Worm (Caenorhabditis elegans) whole organism, late embryonic: ENCODE results near the gene C14B9.2.

Experiments used
- C08G9.2 ChIP-seq: sonication (generic microtip); optimal IDR thresholded peaks from 2 replicates; lab custom pipeline; 2016; ENCODE audit warnings: mild to moderate bottlenecking, missing genetic modification characterization, moderate library complexity, missing compliant biosample characterization
- K02D7.2 ChIP-seq: sonication (generic microtip); optimal IDR thresholded peaks from 2 replicates; lab custom pipeline; 2017; ENCODE audit warnings: mild to moderate bottlenecking, missing genetic modification characterization, missing compliant biosample characterization
- K09A11.1 ChIP-seq: sonication (generic microtip); optimal IDR thresholded peaks from 2 replicates; lab custom pipeline; 2017; ENCODE audit warnings: antibody characterized with exemption, mild to moderate bottlenecking, missing genetic modification characterization, missing compliant biosample characterization; ENCODE audit not compliant: insufficient read depth
- Y22D7AL.16 ChIP-seq: sonication (generic microtip); optimal IDR thresholded peaks from 2 replicates; lab custom pipeline; 2016; ENCODE audit warnings: missing genetic modification characterization, missing compliant biosample characterization
- ahr-1 ChIP-seq: sonication (generic microtip); optimal IDR thresholded peaks from 2 replicates; lab custom pipeline; 2016; ENCODE audit warnings: missing genetic modification characterization, missing compliant biosample characterization
- ama-1 ChIP-seq: fragments of 150-350 bp; optimal IDR thresholded peaks from 2 replicates; lab custom pipeline; 2014
- ceh-14 ChIP-seq: sonication (generic microtip); optimal IDR thresholded peaks from 2 replicates; lab custom pipeline; 2016; ENCODE audit warnings: missing genotype, missing genetic modification characterization, missing compliant biosample characterization
- ceh-18 ChIP-seq: sonication (generic microtip); optimal IDR thresholded peaks from 2 replicates; lab custom pipeline; 2016; ENCODE audit warnings: missing genetic modification characterization, missing compliant biosample characterization
- ceh-19 ChIP-seq: fragments of 200-800 bp; sonication (Bioruptor generic); optimal IDR thresholded peaks from 2 replicates; lab custom pipeline; 2018; ENCODE audit warnings: mild to moderate bottlenecking, missing genetic modification characterization, missing compliant biosample characterization
- ceh-22 ChIP-seq: sonication (generic microtip); optimal IDR thresholded peaks from 2 replicates; lab custom pipeline; 2017; ENCODE audit warnings: missing biosample characterization, missing genetic modification characterization
- ceh-34 ChIP-seq: sonication (generic microtip); optimal IDR thresholded peaks from 2 replicates; lab custom pipeline; 2016; ENCODE audit warnings: mild to moderate bottlenecking, missing genetic modification characterization, missing compliant biosample characterization
- ceh-48 ChIP-seq: sonication (generic microtip); optimal IDR thresholded peaks from 2 replicates; lab custom pipeline; 2016; ENCODE audit warnings: missing genetic modification characterization, inconsistent platforms, missing compliant biosample characterization
- ceh-6 ChIP-seq: fragments of 200-800 bp; sonication (Bioruptor generic); optimal IDR thresholded peaks from 2 replicates; lab custom pipeline; 2018; ENCODE audit warnings: mild to moderate bottlenecking, missing genetic modification characterization, missing compliant biosample characterization
- ceh-9 ChIP-seq: sonication (generic microtip); optimal IDR thresholded peaks from 2 replicates; lab custom pipeline; 2016; ENCODE audit warnings: mild to moderate bottlenecking, missing genetic modification characterization, inconsistent platforms, missing compliant biosample characterization
- che-1 ChIP-seq: sonication (generic microtip); optimal IDR thresholded peaks from 2 replicates; lab custom pipeline; 2016; ENCODE audit warnings: mild to moderate bottlenecking, missing genetic modification characterization, missing compliant biosample characterization
- elt-2 ChIP-seq: sonication (generic microtip); optimal IDR thresholded peaks from 2 replicates; lab custom pipeline; 2016; ENCODE audit warnings: missing genetic modification reagents, missing genetic modification characterization, missing compliant biosample characterization
- ets-4 ChIP-seq: sonication (generic microtip); optimal IDR thresholded peaks from 2 replicates; lab custom pipeline; 2016; ENCODE audit warnings: missing genetic modification characterization, missing compliant biosample characterization
- fkh-10 ChIP-seq: fragments of 150-350 bp; optimal IDR thresholded peaks from 2 replicates; lab custom pipeline; 2014; ENCODE audit warnings: missing biosample characterization, missing genetic modification reagents, missing genetic modification characterization
- fkh-6 ChIP-seq: sonication (generic microtip); optimal IDR thresholded peaks from 2 replicates; lab custom pipeline; 2016; ENCODE audit warnings: missing genetic modification characterization, missing compliant biosample characterization
- hlh-13 ChIP-seq: fragments of 200-800 bp; sonication (Bioruptor generic); optimal IDR thresholded peaks from 2 replicates; lab custom pipeline; 2018; ENCODE audit warnings: mild to moderate bottlenecking, missing genetic modification characterization, missing compliant biosample characterization
- hlh-15 ChIP-seq: sonication (generic microtip); optimal IDR thresholded peaks from 2 replicates; lab custom pipeline; 2016; ENCODE audit warnings: missing genetic modification characterization, missing compliant biosample characterization
- hlh-6 ChIP-seq: sonication (generic microtip); optimal IDR thresholded peaks from 2 replicates; lab custom pipeline; 2016; ENCODE audit warnings: missing genotype, missing genetic modification characterization, missing compliant biosample characterization
- lim-6 ChIP-seq: sonication (generic microtip); optimal IDR thresholded peaks from 2 replicates; lab custom pipeline; 2016; ENCODE audit warnings: missing genetic modification characterization, missing compliant biosample characterization
- lin-11 ChIP-seq: fragments of 200-800 bp; sonication (Bioruptor generic); optimal IDR thresholded peaks from 2 replicates; lab custom pipeline; 2018; ENCODE audit warnings: mild to moderate bottlenecking, missing genetic modification characterization, missing compliant biosample characterization
- madf-2 ChIP-seq: sonication (generic microtip); optimal IDR thresholded peaks from 2 replicates; lab custom pipeline; 2017; ENCODE audit warnings: missing genetic modification characterization, missing compliant biosample characterization
- nfya-1 ChIP-seq: sonication (generic microtip); optimal IDR thresholded peaks from 2 replicates; lab custom pipeline; 2017; ENCODE audit warnings: missing genetic modification characterization, mild to moderate bottlenecking, missing compliant biosample characterization, antibody characterized with exemption, moderate library complexity
- nhr-11 ChIP-seq: fragments of 150-350 bp; optimal IDR thresholded peaks from 2 replicates; lab custom pipeline; 2014; ENCODE audit warnings: missing biosample characterization, missing genetic modification characterization
- nhr-232 ChIP-seq: sonication (generic microtip); optimal IDR thresholded peaks from 2 replicates; lab custom pipeline; 2016; ENCODE audit warnings: missing genetic modification characterization, missing compliant biosample characterization
- odd-2 ChIP-seq: sonication (generic microtip); optimal IDR thresholded peaks from 2 replicates; lab custom pipeline; 2017; ENCODE audit warnings: antibody characterized with exemption, mild to moderate bottlenecking, missing genetic modification characterization, missing compliant biosample characterization
- pag-3 ChIP-seq: sonication (generic microtip); optimal IDR thresholded peaks from 2 replicates; lab custom pipeline; 2016; ENCODE audit warnings: missing compliant biosample characterization, missing genetic modification characterization, borderline replicate concordance
- pat-9 ChIP-seq: fragments of 200-800 bp; sonication (Bioruptor generic); optimal IDR thresholded peaks from 2 replicates; lab custom pipeline; 2018; ENCODE audit warnings: mild to moderate bottlenecking, missing genetic modification characterization, moderate library complexity, missing compliant biosample characterization
- pha-2 ChIP-seq: sonication (generic microtip); optimal IDR thresholded peaks from 2 replicates; lab custom pipeline; 2017; ENCODE audit warnings: mild to moderate bottlenecking, missing genetic modification characterization, missing compliant biosample characterization
- pqm-1 ChIP-seq: sonication (generic microtip); optimal IDR thresholded peaks from 2 replicates; lab custom pipeline; 2016; ENCODE audit warnings: missing genetic modification characterization, missing compliant biosample characterization
- pros-1 ChIP-seq: fragments of 150-350 bp; optimal IDR thresholded peaks from 2 replicates; lab custom pipeline; 2014; ENCODE audit warnings: missing biosample characterization, missing genetic modification reagents, missing genetic modification characterization
- ref-2 ChIP-seq: sonication (generic microtip); optimal IDR thresholded peaks from 2 replicates; lab custom pipeline; 2016; ENCODE audit warnings: missing genetic modification characterization, missing compliant biosample characterization
- rnt-1 ChIP-seq: sonication (generic microtip); optimal IDR thresholded peaks from 2 replicates; lab custom pipeline; 2016; ENCODE audit warnings: missing genetic modification characterization, missing compliant biosample characterization
- sdc-2 ChIP-seq: sonication (generic microtip); optimal IDR thresholded peaks from 2 replicates; lab custom pipeline; 2016; ENCODE audit warnings: missing genotype, missing genetic modification characterization, missing compliant biosample characterization
- sox-2 ChIP-seq: fragments of 200-800 bp; sonication (Bioruptor generic); IDR thresholded peaks from 2 replicates; pipeline ENCODE4 v1.3.6; 2022; ENCODE audit warnings: missing genetic modification reagents, missing genetic modification characterization, missing compliant biosample characterization
- tbx-2 ChIP-seq: sonication (generic microtip); optimal IDR thresholded peaks from 2 replicates; lab custom pipeline; 2016; ENCODE audit warnings: missing genetic modification characterization, missing compliant biosample characterization
- tbx-7 ChIP-seq: sonication (generic microtip); optimal IDR thresholded peaks from 2 replicates; lab custom pipeline; 2016; ENCODE audit warnings: missing genotype, missing genetic modification characterization, missing compliant biosample characterization
- unc-3 ChIP-seq, 2 experiments: fragments of 200-800 bp in 1 of 2; sonication (Bioruptor generic) in 1 of 2; sonication (generic microtip) in 1 of 2; conservative IDR thresholded peaks in 1 of 2; optimal IDR thresholded peaks in 1 of 2; 2 replicates each; pipeline versions ENCODE4 v1.3.6 to Lab custom; 2016 to 2022; ENCODE audit warnings: missing compliant biosample characterization in 2 of 2, missing genetic modification characterization in 2 of 2, missing genetic modification reagents in 1 of 2
- unc-86 ChIP-seq: sonication (generic microtip); optimal IDR thresholded peaks from 2 replicates; lab custom pipeline; 2016; ENCODE audit warnings: missing genetic modification characterization, missing compliant biosample characterization
- zip-5 ChIP-seq: sonication (generic microtip); optimal IDR thresholded peaks from 2 replicates; lab custom pipeline; 2016; ENCODE audit warnings: missing genetic modification characterization, missing compliant biosample characterization

Gene C14B9.2

DNA sequence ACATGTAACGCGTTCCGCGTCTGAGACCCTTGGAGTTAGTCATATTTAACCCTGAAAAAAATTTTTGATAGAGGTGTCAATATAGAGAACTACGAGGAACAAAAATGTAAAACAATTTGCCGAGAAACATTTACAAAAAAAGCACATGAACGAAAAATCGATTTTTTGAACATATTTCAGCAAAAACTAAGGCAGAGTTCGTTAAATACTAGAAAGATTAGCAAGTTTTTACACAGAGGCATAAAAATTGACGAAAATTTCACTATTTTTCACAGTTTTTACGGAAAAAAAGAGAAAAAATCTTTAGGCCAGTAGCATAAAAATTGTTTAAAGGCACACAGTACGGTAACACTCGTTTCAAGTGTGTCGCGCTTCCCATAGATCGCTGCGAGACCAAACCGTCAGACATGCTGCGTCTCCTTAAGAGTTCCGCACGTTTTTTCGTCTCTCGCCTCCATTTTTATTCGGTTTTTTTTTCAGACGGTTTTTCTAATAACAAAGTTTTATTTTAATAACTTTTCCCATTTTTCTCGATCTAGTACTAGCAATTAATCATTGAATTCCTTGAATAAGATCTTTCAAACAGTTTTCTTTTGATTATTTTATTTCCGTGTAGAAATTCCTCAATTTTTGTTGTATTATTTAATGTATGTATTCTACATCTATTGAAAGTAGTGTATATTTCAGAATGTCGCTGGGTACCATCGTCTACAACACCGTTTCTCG is 3.1 kb upstream of the C14B9.2 start, which contains the start of the genes rpl-21 and C14B9.10 (continued):
- no peak for TF ChIP-seq unc-3 (GFP tag; conservative IDR thresholded peaks at IDR 0.05; lab: Robert Waterston, UW)
- no peak for TF ChIP-seq unc-3 (tag; optimal IDR thresholded peaks at IDR 0.05; lab: Kevin White, UChicago)
- no peak for TF ChIP-seq C08G9.2 (tag; lab: Kevin White, UChicago)
- no peak for TF ChIP-seq nhr-232 (tag; lab: Kevin White, UChicago)
- TF ChIP-seq fkh-6 (tag; lab: Kevin White, UChicago): no peak
- no peak for TF ChIP-seq K02D7.2 (tag; lab: Kevin White, UChicago)
- TF ChIP-seq lim-6: no peak
- no peak for TF ChIP-seq sox-2 (GFP tag; lab: Robert Waterston, UW)
- no peak for TF ChIP-seq ets-4
- no peak for TF ChIP-seq che-1
- TF ChIP-seq ceh-9 (tag; lab: Kevin White, UChicago): no peak
- TF ChIP-seq sdc-2 (tag; lab: Kevin White, UChicago): no peak
- TF ChIP-seq hlh-13 (GFP tag; lab: Kevin White, UChicago): no peak
- TF ChIP-seq unc-86: no peak
- TF ChIP-seq elt-2: peak; percentile 23
- TF ChIP-seq K09A11.1 (tag; lab: Kevin White, UChicago): no peak
- TF ChIP-seq ceh-18 (tag; lab: Kevin White, UChicago): peak; percentile 27
- TF ChIP-seq ceh-19: no peak
- TF ChIP-seq fkh-10 (GFP tag; lab: Kevin White, UChicago): no peak
- no peak for TF ChIP-seq pat-9 (tag; lab: Kevin White, UChicago)
- no peak for TF ChIP-seq hlh-6
- no peak for TF ChIP-seq pros-1 (tag; lab: Kevin White, UChicago)
- no peak for TF ChIP-seq ceh-14 (tag; lab: Kevin White, UChicago)
- no peak for TF ChIP-seq ama-1 (lab: Kevin White, UChicago)
- no peak for TF ChIP-seq ceh-48 (tag; lab: Kevin White, UChicago)
- peak; percentile 92 for TF ChIP-seq nfya-1 (tag; lab: Kevin White, UChicago)
- TF ChIP-seq ref-2 (tag; lab: Kevin White, UChicago): no peak
- no peak for TF ChIP-seq ceh-22
- TF ChIP-seq pag-3 (tag; lab: Kevin White, UChicago): no peak
- no peak for TF ChIP-seq Y22D7AL.16 (tag; lab: Kevin White, UChicago)
- TF ChIP-seq pqm-1: no peak
- TF ChIP-seq lin-11: no peak
- no peak for TF ChIP-seq zip-5 (tag; lab: Kevin White, UChicago)
- no peak for TF ChIP-seq nhr-11
- no peak for TF ChIP-seq ceh-6 (GFP tag; lab: Kevin White, UChicago)
- no peak for TF ChIP-seq tbx-7 (tag; lab: Kevin White, UChicago)
- TF ChIP-seq odd-2 (tag; lab: Kevin White, UChicago): no peak
- TF ChIP-seq rnt-1 (tag; lab: Kevin White, UChicago): no peak
- no peak for TF ChIP-seq ahr-1 (tag; lab: Kevin White, UChicago)
- TF ChIP-seq hlh-15 (tag; lab: Kevin White, UChicago): no peak
- no peak for TF ChIP-seq ceh-34 (tag; lab: Kevin White, UChicago)
- no peak for TF ChIP-seq madf-2

DNA sequence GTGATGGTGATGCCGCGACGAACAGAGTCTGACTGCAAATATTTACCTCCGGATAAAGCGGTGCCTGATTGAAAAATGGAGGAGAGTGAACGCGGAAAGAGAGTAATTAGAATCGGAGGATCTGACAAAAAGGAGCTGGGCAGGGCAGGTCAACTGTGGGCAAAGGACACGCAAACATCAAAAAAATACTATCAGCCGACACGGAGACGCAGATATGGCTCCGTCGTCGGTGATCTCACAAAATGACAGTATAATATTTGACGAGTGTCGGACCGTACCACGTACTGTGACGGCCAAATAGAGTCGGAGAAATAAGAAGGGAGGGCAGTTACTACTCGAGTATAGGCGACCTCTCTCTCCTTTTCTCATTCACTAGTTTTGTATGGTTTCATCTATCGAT is 969 bp upstream of the C14B9.2 start:
- TF ChIP-seq pha-2 (peak; percentile 32), tbx-2 (tag; lab: Kevin White, UChicago) (peak; percentile 2), rnt-1 (tag; lab: Kevin White, UChicago) (no peak)
